Worm (Caenorhabditis elegans): ENCODE results near the gene ZK418.10.

The ZK418.10 gene

ce11 chrIII:7063061-7063460 is 27.4 kb downstream of the ZK418.10 start:
- no peak for TF ChIP-seq gmeb-2 (tag; optimal IDR thresholded peaks at IDR 0.05)
- TF ChIP-seq hlh-8 (tag; optimal IDR thresholded peaks at IDR 0.05) = no peak
- no peak for TF ChIP-seq hlh-30 (tag; optimal IDR thresholded peaks at IDR 0.05; ENCODE audit: insufficient read depth)
- TF ChIP-seq unc-86 (tag; optimal IDR thresholded peaks at IDR 0.05) = no peak
- no peak for TF ChIP-seq Y22D7AL.16 (tag; optimal IDR thresholded peaks at IDR 0.05)
- no peak for TF ChIP-seq madf-2 (tag; optimal IDR thresholded peaks at IDR 0.05)
- TF ChIP-seq syd-9 (tag; optimal IDR thresholded peaks at IDR 0.05) = no peak
- TF ChIP-seq odd-2 (tag; optimal IDR thresholded peaks at IDR 0.05) = no peak
- TF ChIP-seq K02D7.2 (tag; optimal IDR thresholded peaks at IDR 0.05) = no peak
- TF ChIP-seq nhr-232 (tag; optimal IDR thresholded peaks at IDR 0.05) = no peak
- no peak for TF ChIP-seq npax-4 (tag; optimal IDR thresholded peaks at IDR 0.05)
- no peak for TF ChIP-seq sox-4 (tag; optimal IDR thresholded peaks at IDR 0.05)
- TF ChIP-seq ceh-19 (GFP tag; optimal IDR thresholded peaks at IDR 0.05) = no peak
- no peak for TF ChIP-seq ceh-6 (GFP tag; optimal IDR thresholded peaks at IDR 0.05)
- TF ChIP-seq ceh-9 (tag; optimal IDR thresholded peaks at IDR 0.05) = no peak
- TF ChIP-seq tbx-7 (tag; optimal IDR thresholded peaks at IDR 0.05) = no peak
- no peak for TF ChIP-seq ceh-48 (tag; optimal IDR thresholded peaks at IDR 0.05)
- no peak for TF ChIP-seq C08G9.2 (tag; optimal IDR thresholded peaks at IDR 0.05)
- TF ChIP-seq ceh-31 (tag; optimal IDR thresholded peaks at IDR 0.05) = no peak

ce11 chrIII:7062580-7062979 is 27.9 kb downstream of the ZK418.10 start, which contains the start of gene R01H2.1:
Gene R01H2.1, plus strand, starts transcription at chrIII:7062880.
- TF ChIP-seq madf-2 (tag; optimal IDR thresholded peaks at IDR 0.05) (no peak), lim-6 (tag; optimal IDR thresholded peaks at IDR 0.05) (no peak), ref-2 (tag; optimal IDR thresholded peaks at IDR 0.05) (no peak), unc-42 (tag; optimal IDR thresholded peaks at IDR 0.05) (no peak), ceh-45 (GFP tag; IDR thresholded peaks at IDR 0.05) (no peak), mec-3 (tag; optimal IDR thresholded peaks at IDR 0.05; ENCODE audit: borderline replicate concordance) (no peak), rnt-1 (tag; optimal IDR thresholded peaks at IDR 0.05) (no peak), sox-4 (tag; optimal IDR thresholded peaks at IDR 0.05) (no peak), ceh-30 (tag; optimal IDR thresholded peaks at IDR 0.05) (no peak), ceh-22 (tag; optimal IDR thresholded peaks at IDR 0.05) (no peak), hlh-6 (tag; optimal IDR thresholded peaks at IDR 0.05) (no peak), fax-1 (tag; optimal IDR thresholded peaks at IDR 0.05) (no peak), C38D4.7 (GFP tag; optimal IDR thresholded peaks at IDR 0.05) (no peak), unc-55 (GFP tag; optimal IDR thresholded peaks at IDR 0.05) (no peak), K02D7.2 (tag; optimal IDR thresholded peaks at IDR 0.05) (no peak)

ce11 chrIII:7060531-7061095 is 29.9 kb downstream of the ZK418.10 start, which contains the start of gene egg-2:
Gene egg-2, minus strand, starts transcription at chrIII:7060583.
- TF ChIP-seq C38D4.7 (GFP tag; optimal IDR thresholded peaks at IDR 0.05) = no peak
- TF ChIP-seq unc-86 (tag; optimal IDR thresholded peaks at IDR 0.05) = no peak
- TF ChIP-seq sdc-2 (tag; optimal IDR thresholded peaks at IDR 0.05) = no peak
- TF ChIP-seq Y22D7AL.16 (tag; optimal IDR thresholded peaks at IDR 0.05) = no peak
- TF ChIP-seq ceh-31 (tag; optimal IDR thresholded peaks at IDR 0.05) = no peak
- no peak for TF ChIP-seq gmeb-2 (tag; optimal IDR thresholded peaks at IDR 0.05)
- TF ChIP-seq fax-1 (tag; optimal IDR thresholded peaks at IDR 0.05) = no peak
- TF ChIP-seq T23F11.4 (GFP tag; optimal IDR thresholded peaks at IDR 0.05) = no peak
- no peak for TF ChIP-seq pha-4 (tag; optimal IDR thresholded peaks at IDR 0.05)
- no peak for TF ChIP-seq sox-2 (GFP tag; IDR thresholded peaks at IDR 0.05)
- no peak for TF ChIP-seq madf-2 (tag; optimal IDR thresholded peaks at IDR 0.05)
- TF ChIP-seq dmd-4 (tag; optimal IDR thresholded peaks at IDR 0.05; ENCODE audit: borderline replicate concordance) = no peak
- no peak for TF ChIP-seq npax-4 (tag; optimal IDR thresholded peaks at IDR 0.05)
- no peak for TF ChIP-seq eyg-1 (tag; optimal IDR thresholded peaks at IDR 0.05)
- TF ChIP-seq sox-4 (tag; optimal IDR thresholded peaks at IDR 0.05) = no peak
